Worm (Caenorhabditis elegans) whole organism, L4 larva: ENCODE data around the gene ten-1.
A peak's percentile ranks its signal among the peaks of the same experiment; 100 is the strongest.

Source experiments
- D1046.2 ChIP-seq: fragments of 200-800 bp; sonication (Bioruptor generic); IDR thresholded peaks from 2 replicates; pipeline ENCODE4 v1.3.6; 2022; ENCODE audit warnings: missing genetic modification characterization, missing compliant biosample characterization
- F10B5.3 ChIP-seq: sonication (generic microtip); optimal IDR thresholded peaks from 2 replicates; lab custom pipeline; 2016; ENCODE audit warnings: mild to moderate bottlenecking, missing genetic modification characterization, missing compliant biosample characterization
- F49E8.2 ChIP-seq: sonication (generic microtip); optimal IDR thresholded peaks from 2 replicates; lab custom pipeline; 2016; ENCODE audit warnings: missing compliant biosample characterization, mild to moderate bottlenecking, missing genetic modification characterization, borderline replicate concordance
- T20F7.1 ChIP-seq: fragments of 200-800 bp; sonication (Bioruptor generic); optimal IDR thresholded peaks from 2 replicates; lab custom pipeline; 2018; ENCODE audit warnings: mild to moderate bottlenecking, missing genetic modification characterization, missing compliant biosample characterization
- T26A8.4 ChIP-seq: fragments of 200-800 bp; sonication (Bioruptor generic); IDR thresholded peaks from 2 replicates; pipeline ENCODE4 v1.3.6; 2022; ENCODE audit warnings: missing genetic modification characterization, missing compliant biosample characterization
- Y105C5A.15 ChIP-seq: fragments of 200-800 bp; sonication (Bioruptor generic); IDR thresholded peaks from 2 replicates; pipeline ENCODE4 v1.3.6; 2022; ENCODE audit warnings: missing genetic modification characterization, missing compliant biosample characterization
- Y5F2A.4 ChIP-seq: fragments of 200-800 bp; sonication (Bioruptor generic); optimal IDR thresholded peaks from 2 replicates; lab custom pipeline; 2018; ENCODE audit warnings: mild to moderate bottlenecking, missing genetic modification characterization, missing compliant biosample characterization
- ZK337.2 ChIP-seq: fragments of 200-800 bp; sonication (Bioruptor generic); IDR thresholded peaks from 2 replicates; pipeline ENCODE4 v1.3.6; 2022; ENCODE audit warnings: missing genetic modification reagents, missing genetic modification characterization, missing compliant biosample characterization
- ZK546.5 ChIP-seq, 2 experiments: sonication (generic microtip); optimal IDR thresholded peaks; 2 replicates each; lab custom pipeline; 2017; ENCODE audit warnings: missing biosample characterization in 2 of 2, missing genetic modification characterization in 2 of 2
- aha-1 ChIP-seq: fragments of 150-350 bp; peaks from one replicate; lab custom pipeline; 2014; ENCODE audit warnings: missing biosample characterization, missing genetic modification characterization
- ama-1 ChIP-seq: fragments of 150-350 bp; optimal IDR thresholded peaks from 2 replicates; lab custom pipeline; 2014; ENCODE audit warnings: inconsistent platforms, mixed read lengths
- ceh-20 ChIP-seq: fragments of 200-800 bp; sonication (Bioruptor generic); IDR thresholded peaks from 2 replicates; pipeline ENCODE4 v1.3.6; 2022; ENCODE audit warnings: missing genetic modification reagents, missing genetic modification characterization, missing compliant biosample characterization
- daf-16 ChIP-seq, 3 experiments: sonication (generic microtip); optimal IDR thresholded peaks; 2 replicates each; lab custom pipeline; 2016 to 2017; ENCODE audit warnings: missing genetic modification characterization in 3 of 3, missing genetic modification reagents in 3 of 3, mild to moderate bottlenecking in 2 of 3, missing compliant biosample characterization in 2 of 3, missing biosample characterization in 1 of 3, moderate library complexity in 1 of 3
- dmd-6 ChIP-seq: fragments of 200-800 bp; sonication (Bioruptor generic); IDR thresholded peaks from 2 replicates; pipeline ENCODE4 v1.3.6; 2022; ENCODE audit warnings: missing genetic modification reagents, missing genetic modification characterization, missing compliant biosample characterization
- dmd-9 ChIP-seq: fragments of 200-800 bp; sonication (Bioruptor generic); IDR thresholded peaks from 2 replicates; pipeline ENCODE4 v1.3.6; 2022; ENCODE audit warnings: missing genetic modification reagents, missing genetic modification characterization, missing compliant biosample characterization
- hif-1 ChIP-seq, 2 experiments: sonication (generic microtip); optimal IDR thresholded peaks; 2 replicates each; lab custom pipeline; 2016 to 2017; ENCODE audit warnings: missing compliant biosample characterization in 2 of 2, missing genetic modification characterization in 2 of 2, missing genetic modification reagents in 2 of 2, missing genotype in 2 of 2, mild to moderate bottlenecking in 1 of 2
- lin-15B ChIP-seq: fragments of 150-350 bp; sonication (generic microtip); optimal IDR thresholded peaks from 3 replicates; lab custom pipeline; 2014; ENCODE audit warnings: missing biosample characterization, missing genetic modification characterization
- lin-38 ChIP-seq: fragments of 200-800 bp; sonication (Bioruptor generic); IDR thresholded peaks from 2 replicates; pipeline ENCODE4 v1.3.6; 2022; ENCODE audit warnings: missing genetic modification reagents, missing genetic modification characterization, missing compliant biosample characterization
- madf-9 ChIP-seq: fragments of 200-800 bp; sonication (Bioruptor generic); conservative IDR thresholded peaks from 2 replicates; pipeline ENCODE4 v1.3.6; 2022; ENCODE audit warnings: missing genetic modification reagents, missing genetic modification characterization, missing compliant biosample characterization
- mdt-29 ChIP-seq: fragments of 200-800 bp; sonication (Bioruptor generic); IDR thresholded peaks from 2 replicates; pipeline ENCODE4 v1.3.6; 2022; ENCODE audit warnings: missing genetic modification reagents, missing genetic modification characterization, missing compliant biosample characterization
- nhr-102 ChIP-seq: sonication (generic microtip); optimal IDR thresholded peaks from 2 replicates; lab custom pipeline; 2016; ENCODE audit warnings: mild to moderate bottlenecking, missing genetic modification characterization, moderate library complexity, missing compliant biosample characterization
- nhr-28 ChIP-seq: fragments of 150-350 bp; optimal IDR thresholded peaks from 2 replicates; lab custom pipeline; 2014; ENCODE audit warnings: missing biosample characterization, missing genetic modification characterization
- nhr-42 ChIP-seq: fragments of 200-800 bp; sonication (Bioruptor generic); IDR thresholded peaks from 2 replicates; pipeline ENCODE4 v1.3.6; 2022; ENCODE audit warnings: missing genetic modification characterization, missing compliant biosample characterization
- nhr-48 ChIP-seq: sonication (generic microtip); optimal IDR thresholded peaks from 2 replicates; lab custom pipeline; 2016; ENCODE audit warnings: mild to moderate bottlenecking, missing genetic modification characterization, missing compliant biosample characterization
- nhr-76 ChIP-seq: fragments of 150-350 bp; optimal IDR thresholded peaks from 2 replicates; lab custom pipeline; 2014; ENCODE audit warnings: missing biosample characterization, missing genetic modification characterization
- skn-1 ChIP-seq: fragments of 150-350 bp; optimal IDR thresholded peaks from 2 replicates; lab custom pipeline; 2014; ENCODE audit warnings: missing biosample characterization, missing genetic modification characterization
- snpc-4 ChIP-seq: fragments of 150-350 bp; optimal IDR thresholded peaks from 2 replicates; lab custom pipeline; 2014; ENCODE audit warnings: missing biosample characterization, missing genetic modification characterization
- spr-1 ChIP-seq: sonication (generic microtip); optimal IDR thresholded peaks from 2 replicates; lab custom pipeline; 2016; ENCODE audit warnings: mild to moderate bottlenecking, missing genetic modification characterization, missing compliant biosample characterization
- spr-3 ChIP-seq: fragments of 200-800 bp; sonication (Bioruptor generic); optimal IDR thresholded peaks from 2 replicates; lab custom pipeline; 2018; ENCODE audit warnings: mild to moderate bottlenecking, missing genetic modification characterization, missing compliant biosample characterization
- tag-97 ChIP-seq: fragments of 200-800 bp; sonication (Bioruptor generic); IDR thresholded peaks from 2 replicates; pipeline ENCODE4 v1.3.6; 2022; ENCODE audit warnings: missing genetic modification characterization, missing compliant biosample characterization
- unc-62 ChIP-seq, 3 experiments: fragments of 150-350 bp in 1 of 3; sonication (generic microtip); optimal IDR thresholded peaks in 2 of 3; peaks in 1 of 3; 1 replicate in 1 of 3; 2 replicates in 2 of 3; lab custom pipeline; 2014 to 2017; ENCODE audit warnings: missing biosample characterization in 3 of 3, missing genetic modification characterization in 3 of 3, missing genetic modification reagents in 3 of 3, missing genotype in 1 of 3
- zag-1 ChIP-seq: fragments of 150-350 bp; optimal IDR thresholded peaks from 2 replicates; lab custom pipeline; 2014; ENCODE audit warnings: missing biosample characterization, missing genetic modification characterization
- zfp-3 ChIP-seq: fragments of 200-800 bp; sonication (Bioruptor generic); conservative IDR thresholded peaks from 2 replicates; pipeline ENCODE4 v1.3.6; 2022; ENCODE audit warnings: missing genetic modification reagents, missing genetic modification characterization, missing compliant biosample characterization
- zip-11 ChIP-seq: fragments of 200-800 bp; sonication (Bioruptor generic); IDR thresholded peaks from 2 replicates; pipeline ENCODE4 v1.3.6; 2022; ENCODE audit warnings: missing genetic modification characterization, missing compliant biosample characterization
- zip-2 ChIP-seq: fragments of 150-350 bp; optimal IDR thresholded peaks from 2 replicates; lab custom pipeline; 2014; ENCODE audit warnings: missing biosample characterization, missing genetic modification characterization

Gene ten-1

ce11 chrIII:6819322-6819901 is 1.3 kb upstream of the ten-1 start, which contains the start of gene F28F5.6 (continued):
- TF ChIP-seq daf-16 (GFP tag; optimal IDR thresholded peaks at IDR 0.05; lab: Kevin White, UChicago), result no peak
- TF ChIP-seq daf-16 (tag; optimal IDR thresholded peaks at IDR 0.05; lab: Kevin White, UChicago), result peak; percentile 83
- TF ChIP-seq, all 104 proteins: peak for 14

DNA sequence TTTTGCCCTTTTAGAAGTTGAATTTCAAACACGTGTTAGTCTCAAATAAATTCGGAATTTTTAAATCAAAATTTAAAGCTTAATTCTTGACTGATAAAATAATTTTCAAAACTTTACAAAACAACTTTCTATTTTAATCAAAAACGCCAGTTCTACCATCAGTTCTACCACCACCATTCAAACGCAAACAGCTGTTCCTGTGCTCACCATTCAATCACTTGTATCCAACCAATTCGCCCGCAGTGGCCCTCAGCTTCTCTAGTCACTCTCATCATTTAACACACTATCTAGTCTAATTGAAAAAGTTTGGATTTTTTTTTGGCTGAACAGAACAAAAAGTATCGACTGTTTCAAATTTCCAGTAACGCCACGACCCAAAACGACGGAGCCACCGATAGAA is 2.1 kb downstream of the ten-1 start:
- TF ChIP-seq lin-38 (GFP tag; lab: Robert Waterston, UW) (no peak), zag-1 (tag; lab: Kevin White, UChicago) (no peak), ama-1 (no peak), daf-16 (GFP tag; optimal IDR thresholded peaks at IDR 0.05; lab: Kevin White, UChicago) (no peak), daf-16 (tag; optimal IDR thresholded peaks at IDR 0.05; lab: Kevin White, UChicago) (no peak)

- TF ChIP-seq dmd-9 (no peak), F10B5.3 (tag; lab: Kevin White, UChicago) (no peak), zip-2 (tag; lab: Kevin White, UChicago) (no peak), daf-16 (GFP tag; optimal IDR thresholded peaks at IDR 0.05; lab: Kevin White, UChicago) (no peak), daf-16 (tag; optimal IDR thresholded peaks at IDR 0.05; lab: Kevin White, UChicago) (no peak), Y5F2A.4 (GFP tag; lab: Kevin White, UChicago) (no peak), zfp-3 (GFP tag; lab: Robert Waterston, UW) (no peak), tag-97 (GFP tag; lab: Robert Waterston, UW) (no peak), T20F7.1 (no peak), ZK546.5 (tag; optimal IDR thresholded peaks at IDR 0.05; lab: Kevin White, UChicago) (no peak), skn-1 (tag; lab: Kevin White, UChicago) (no peak), F49E8.2 (tag; lab: Kevin White, UChicago) (no peak), hif-1 (tag; optimal IDR thresholded peaks at IDR 0.05; lab: Kevin White, UChicago) (no peak), nhr-42 (no peak), zip-11 (no peak), spr-3 (GFP tag; lab: Kevin White, UChicago) (no peak), nhr-76 (no peak), Y105C5A.15 (GFP tag; lab: Robert Waterston, UW) (no peak), ZK337.2 (GFP tag; lab: Robert Waterston, UW) (no peak), dmd-6 (GFP tag; lab: Robert Waterston, UW) (no peak)
- TF ChIP-seq, all 104 proteins: peak for 0
Observed at ce11 chrIII:6826137-6826536, 5.4 kb downstream of the ten-1 start.

ce11 chrIII:6831312-6831711 is 10.6 kb downstream of the ten-1 start:
- no peak for TF ChIP-seq spr-1 (tag; lab: Kevin White, UChicago)
- TF ChIP-seq T26A8.4, result no peak
- TF ChIP-seq ceh-20 (GFP tag; lab: Robert Waterston, UW), result no peak
- peak in 1 of 2 experiments; percentile 45 for TF ChIP-seq unc-62 (GFP tag; optimal IDR thresholded peaks at IDR 0.05 in 1 of 2; lab: Kevin White, UChicago)
- TF ChIP-seq unc-62 (tag; optimal IDR thresholded peaks at IDR 0.05; lab: Kevin White, UChicago), result no peak
- no peak for TF ChIP-seq lin-15B (tag; lab: Kevin White, UChicago)
- TF ChIP-seq nhr-48, result no peak
- TF ChIP-seq madf-9 (GFP tag; lab: Robert Waterston, UW), result no peak
- no peak for TF ChIP-seq snpc-4 (tag; lab: Kevin White, UChicago)
- peak; percentile 47 for TF ChIP-seq aha-1 (tag; lab: Kevin White, UChicago)
- TF ChIP-seq nhr-28 (tag; lab: Kevin White, UChicago), result no peak
- TF ChIP-seq mdt-29 (GFP tag; lab: Robert Waterston, UW), result no peak
- no peak for TF ChIP-seq nhr-102
- no peak for TF ChIP-seq D1046.2 (GFP tag; lab: Robert Waterston, UW)
